ENCODE assay signal across 3 fruit fly cellular contexts in the genomic region with DNA sequence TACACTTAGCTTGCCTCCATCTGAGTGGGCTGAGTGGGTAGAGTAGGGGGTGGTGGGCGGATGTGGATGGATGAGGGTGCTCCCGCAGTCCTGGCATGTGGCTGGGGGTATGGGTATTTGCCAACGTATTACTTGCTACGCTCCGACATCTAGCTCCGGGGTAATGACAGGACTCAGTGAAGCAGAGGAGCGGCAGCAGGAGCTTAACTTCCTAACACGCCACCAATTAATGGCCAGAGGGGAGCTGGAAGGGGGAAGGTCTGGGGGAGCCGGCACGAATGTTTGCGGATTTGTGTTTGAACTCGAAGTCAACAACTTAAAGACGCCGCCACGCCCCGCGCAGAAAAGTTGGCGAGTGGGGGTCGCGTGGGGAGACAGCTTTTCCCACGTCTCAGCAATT.
TF ChIP-seq lines count a peak whose summit lies in the region.

No protein-coding gene starts in this region.

- no peak for TF ChIP-seq CTCF in whole organism, embryonic (GFP tag; optimal IDR thresholded peaks at IDR 0.05; lab: Kevin White, UChicago)

TF ChIP-seq in whole organism, embryonic, 481 proteins besides CTCF, POLR2A, EP300 and RAD21 (continues in another document):
- TF ChIP-seq hb (GFP tag; IDR thresholded peaks at IDR 0.05; lab: Robert Waterston, UW; ENCODE audit: partially characterized antibody) (no peak), Adf1 (GFP tag; IDR thresholded peaks at IDR 0.05; lab: Robert Waterston, UW) (peak; percentile 34; the same call in 1 of the 2 replicates), dysf (GFP tag; IDR thresholded peaks at IDR 0.05; lab: Robert Waterston, UW) (no peak), nerfin-1 (tag; optimal IDR thresholded peaks at IDR 0.05; lab: Kevin White, UChicago) (peak; percentile 19), CG12071 (GFP tag; optimal IDR thresholded peaks at IDR 0.05; lab: Kevin White, UChicago) (peak; percentile 22), Elba2 (GFP tag; optimal IDR thresholded peaks at IDR 0.05; lab: Kevin White, UChicago) (no peak), Antp (GFP tag; optimal IDR thresholded peaks at IDR 0.05; lab: Kevin White, UChicago) (no peak), CG31224 (GFP tag; IDR thresholded peaks at IDR 0.05; lab: Robert Waterston, UW) (no peak), Ets65A (GFP tag; lab: Kevin White, UChicago) (peak; percentile 69), mirr (GFP tag; optimal IDR thresholded peaks at IDR 0.05; lab: Kevin White, UChicago) (peak; percentile 73), CG7963 (GFP tag; IDR thresholded peaks at IDR 0.05; lab: Robert Waterston, UW; ENCODE audit: partially characterized antibody) (no peak), psq (GFP tag; optimal IDR thresholded peaks at IDR 0.05; lab: Kevin White, UChicago) (no peak), CG10543 (GFP tag; optimal IDR thresholded peaks at IDR 0.05; lab: Kevin White, UChicago) (peak; percentile 74), klu (GFP tag; IDR thresholded peaks at IDR 0.05; lab: Robert Waterston, UW) (no peak), CG6854 (GFP tag; optimal IDR thresholded peaks at IDR 0.05; lab: Kevin White, UChicago) (no peak), Hey (tag; optimal IDR thresholded peaks at IDR 0.05; lab: Kevin White, UChicago) (peak; percentile 92), Ptx1 (GFP tag; IDR thresholded peaks at IDR 0.05; lab: Robert Waterston, UW) (0 out of 2 replicates have a peak, but pooled peaks have one; percentile 18), Bgb (GFP tag; IDR thresholded peaks at IDR 0.05; lab: Robert Waterston, UW; ENCODE audit: partially characterized antibody) (no peak), seq (GFP tag; IDR thresholded peaks at IDR 0.05; lab: Robert Waterston, UW) (no peak), CG9437 (GFP tag; optimal IDR thresholded peaks at IDR 0.05; lab: Kevin White, UChicago) (no peak), sens-2 (GFP tag; IDR thresholded peaks at IDR 0.05; lab: Robert Waterston, UW) (no peak), fd102C (GFP tag; optimal IDR thresholded peaks at IDR 0.05; lab: Kevin White, UChicago) (no peak), crc (GFP tag; optimal IDR thresholded peaks at IDR 0.05; lab: Kevin White, UChicago) (no peak), CG4424 (GFP tag; optimal IDR thresholded peaks at IDR 0.05; lab: Kevin White, UChicago) (no peak), Mad (GFP tag; optimal IDR thresholded peaks at IDR 0.05; lab: Kevin White, UChicago) (no peak), crol (GFP tag; IDR thresholded peaks at IDR 0.05; lab: Robert Waterston, UW) (peak; percentile 70), lmd (GFP tag; IDR thresholded peaks at IDR 0.05; lab: Robert Waterston, UW) (no peak), CG15073 (GFP tag; optimal IDR thresholded peaks at IDR 0.05; lab: Kevin White, UChicago) (no peak), CG7786 (GFP tag; optimal IDR thresholded peaks at IDR 0.05; lab: Kevin White, UChicago) (no peak)

TF ChIP-seq in whole organism, prepupa, 60 proteins besides CTCF, POLR2A, EP300 and RAD21:
- TF ChIP-seq svp (GFP tag; lab: Kevin White, UChicago): peak; percentile 13
- no peak for TF ChIP-seq Blimp-1 (GFP tag; optimal IDR thresholded peaks at IDR 0.05; lab: Kevin White, UChicago)

TF ChIP-seq in whole organism, pupa, 21 proteins besides CTCF, POLR2A, EP300 and RAD21:
- peak; percentile 16 for TF ChIP-seq CG13204 (GFP tag; optimal IDR thresholded peaks at IDR 0.05; lab: Kevin White, UChicago)
- TF ChIP-seq Pif1B (GFP tag; optimal IDR thresholded peaks at IDR 0.05; lab: Kevin White, UChicago): no peak
